Worm (Caenorhabditis elegans) whole organism, early embryonic: ENCODE measurements around the gene sec-24.1.

Experiments
- B0310.2 ChIP-seq: sonication (generic microtip); optimal IDR thresholded peaks from 2 replicates; lab custom pipeline; 2016; ENCODE audit warnings: mild to moderate bottlenecking, missing genetic modification characterization, missing compliant biosample characterization
- F13C5.2 ChIP-seq: sonication (generic microtip); optimal IDR thresholded peaks from 2 replicates; lab custom pipeline; 2017; ENCODE audit warnings: mild to moderate bottlenecking, missing genetic modification characterization, inconsistent platforms, missing compliant biosample characterization
- aly-1 ChIP-seq: sonication (generic microtip); optimal IDR thresholded peaks from 2 replicates; lab custom pipeline; 2016; ENCODE audit warnings: missing genetic modification characterization, missing compliant biosample characterization
- ama-1 ChIP-seq: fragments of 150-350 bp; optimal IDR thresholded peaks from 2 replicates; lab custom pipeline; 2014
- ceh-13 ChIP-seq: fragments of 200-800 bp; sonication (Bioruptor generic); optimal IDR thresholded peaks from 2 replicates; lab custom pipeline; 2018; ENCODE audit warnings: mild to moderate bottlenecking, missing genetic modification characterization, missing compliant biosample characterization
- ceh-36 ChIP-seq: sonication (generic microtip); optimal IDR thresholded peaks from 2 replicates; lab custom pipeline; 2016; ENCODE audit warnings: missing genetic modification characterization, inconsistent platforms, missing compliant biosample characterization
- ets-7 ChIP-seq: sonication (generic microtip); optimal IDR thresholded peaks from 2 replicates; lab custom pipeline; 2016; ENCODE audit warnings: missing genotype, missing genetic modification characterization, missing compliant biosample characterization
- flt-1 ChIP-seq: fragments of 200-800 bp; sonication (Bioruptor generic); IDR thresholded peaks from 2 replicates; pipeline ENCODE4 v1.3.6; 2022; ENCODE audit warnings: missing genetic modification characterization, missing compliant biosample characterization
- hmbx-1 ChIP-seq: sonication (generic microtip); optimal IDR thresholded peaks from 2 replicates; lab custom pipeline; 2016; ENCODE audit warnings: mild to moderate bottlenecking, missing genetic modification characterization, missing compliant biosample characterization
- hmg-4 ChIP-seq: fragments of 200-800 bp; sonication (Bioruptor generic); optimal IDR thresholded peaks from 2 replicates; lab custom pipeline; 2018; ENCODE audit warnings: mild to moderate bottlenecking, missing genetic modification characterization, missing compliant biosample characterization
- hnd-1 ChIP-seq: sonication (generic microtip); optimal IDR thresholded peaks from 2 replicates; lab custom pipeline; 2016; ENCODE audit warnings: missing genetic modification characterization, missing compliant biosample characterization
- pes-1 ChIP-seq: fragments of 200-800 bp; sonication (Bioruptor generic); IDR thresholded peaks from 2 replicates; pipeline ENCODE4 v1.3.6; 2022; ENCODE audit warnings: missing genetic modification reagents, missing genetic modification characterization, missing compliant biosample characterization
- scrt-1 ChIP-seq: fragments of 200-800 bp; sonication (Bioruptor generic); IDR thresholded peaks from 2 replicates; pipeline ENCODE4 v1.3.6; 2022; ENCODE audit warnings: missing genetic modification characterization, missing compliant biosample characterization
- sea-1 ChIP-seq: fragments of 200-800 bp; sonication (Bioruptor generic); conservative IDR thresholded peaks from 2 replicates; pipeline ENCODE4 v1.3.6; 2022; ENCODE audit warnings: missing genetic modification characterization, missing compliant biosample characterization
- tbx-11 ChIP-seq: fragments of 200-800 bp; sonication (Bioruptor generic); IDR thresholded peaks from 2 replicates; pipeline ENCODE4 v1.3.6; 2022; ENCODE audit warnings: missing genetic modification characterization, missing compliant biosample characterization
- tbx-37 ChIP-seq: fragments of 200-800 bp; sonication (Bioruptor generic); conservative IDR thresholded peaks from 2 replicates; pipeline ENCODE4 v1.3.6; 2022; ENCODE audit warnings: missing genetic modification reagents, missing genetic modification characterization, missing compliant biosample characterization
- tra-4 ChIP-seq: sonication (generic microtip); optimal IDR thresholded peaks from 2 replicates; lab custom pipeline; 2017; ENCODE audit warnings: missing genetic modification characterization, missing compliant biosample characterization

sec-24.1 gene

DNA sequence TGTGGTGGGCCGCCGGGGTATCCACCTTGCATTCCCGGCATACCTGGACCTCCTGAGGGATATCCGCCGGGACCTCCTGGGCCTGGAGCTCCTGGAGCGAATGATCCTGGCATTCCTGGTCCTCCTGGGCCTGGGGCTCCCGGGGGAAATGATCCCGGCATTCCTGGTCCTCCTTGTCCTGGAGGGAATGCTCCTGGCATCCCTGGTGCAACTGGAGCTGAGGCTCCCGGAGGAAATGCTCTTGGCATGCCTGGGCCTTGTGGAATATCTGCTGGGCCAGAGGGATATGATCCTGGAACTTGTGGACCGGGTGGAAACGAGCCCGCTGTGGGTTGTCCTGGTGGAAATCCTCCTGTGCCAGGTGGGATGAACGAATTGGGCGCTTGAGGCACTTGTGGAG, 972 bp downstream of the sec-24.1 start:
- TF ChIP-seq aly-1 (tag; lab: Kevin White, UChicago): peak; percentile 33
- no peak for TF ChIP-seq tra-4 (tag; lab: Kevin White, UChicago)

DNA sequence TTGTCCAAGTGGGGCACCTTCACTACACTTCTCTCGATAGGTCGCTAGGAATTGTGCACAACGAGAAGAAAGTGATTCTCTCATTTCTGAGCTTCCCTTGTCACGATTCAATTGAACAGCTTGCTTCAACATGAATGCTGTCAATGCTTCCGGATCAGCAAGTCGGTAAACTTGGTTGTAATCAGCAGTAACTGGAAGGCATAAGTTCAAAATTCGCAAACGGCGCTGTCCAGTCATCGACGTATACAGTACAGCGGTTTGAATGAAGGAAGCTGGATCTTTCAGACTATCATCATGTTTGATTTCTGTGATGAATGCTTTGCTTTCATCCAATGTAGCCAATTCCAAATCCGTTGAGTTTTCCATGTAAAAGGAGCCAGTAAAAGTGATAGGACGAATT, 2.9 kb downstream of the sec-24.1 start:
- no peak for TF ChIP-seq ama-1 (lab: Kevin White, UChicago)
- TF ChIP-seq tra-4 (tag; lab: Kevin White, UChicago): no peak
- no peak for TF ChIP-seq tbx-37 (GFP tag; lab: Robert Waterston, UW)

DNA sequence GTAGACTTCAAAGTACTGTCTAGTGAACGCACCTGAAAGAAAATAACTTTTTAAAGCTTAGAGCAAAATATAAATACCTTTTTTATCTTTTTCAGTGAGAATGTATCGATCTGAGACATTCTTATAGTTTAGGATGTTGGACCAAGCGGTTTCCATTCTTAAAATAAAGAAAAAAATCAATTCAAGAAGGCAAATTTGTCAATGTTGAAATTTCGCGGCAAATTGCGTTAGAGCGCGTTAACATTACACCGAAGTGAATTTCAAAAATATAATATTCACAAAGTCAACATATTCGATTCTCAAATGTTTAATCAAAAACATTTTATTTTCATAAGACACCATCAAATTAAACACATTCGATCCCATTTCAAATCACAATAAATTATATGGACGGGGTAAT, 4.3 kb downstream of the sec-24.1 start, which contains the start of gene F12F6.7:
TSS of gene F12F6.7 (minus strand) at position 157 of the 400 bp plus-strand sequence.
- TF ChIP-seq aly-1 (tag; lab: Kevin White, UChicago): no peak
- no peak for TF ChIP-seq tbx-11 (GFP tag; lab: Robert Waterston, UW)
- no peak for TF ChIP-seq ets-7 (tag; lab: Kevin White, UChicago)
- no peak for TF ChIP-seq hnd-1 (tag; lab: Kevin White, UChicago)
- TF ChIP-seq flt-1 (GFP tag; lab: Robert Waterston, UW): no peak
- TF ChIP-seq tbx-37 (GFP tag; lab: Robert Waterston, UW): no peak

DNA sequence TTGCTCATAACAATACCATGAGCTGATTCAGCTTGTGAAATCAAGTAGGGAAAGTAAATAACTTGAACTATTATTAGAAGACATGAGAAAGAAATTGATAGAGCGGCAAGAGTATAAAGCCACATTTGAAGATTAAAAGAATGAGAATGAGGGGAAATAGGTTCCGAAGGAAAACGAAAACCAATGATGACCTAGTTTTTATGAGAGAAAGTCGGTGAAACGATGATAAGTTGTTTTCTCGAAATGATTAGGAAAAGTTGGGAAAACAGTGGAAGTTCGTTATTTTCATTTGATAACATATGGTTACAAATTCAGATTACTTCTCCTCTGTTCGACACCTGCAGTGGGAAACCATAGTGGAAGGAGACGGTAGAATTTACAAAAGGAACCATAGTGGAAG, 14.2 kb downstream of the sec-24.1 start, which contains the start of gene col-128:
TSS of gene col-128 (minus strand) at position 148 of the 400 bp plus-strand sequence.
- TF ChIP-seq ceh-13 (GFP tag; lab: Kevin White, UChicago) (no peak), tbx-11 (GFP tag; lab: Robert Waterston, UW) (no peak), hnd-1 (tag; lab: Kevin White, UChicago) (no peak), ama-1 (lab: Kevin White, UChicago) (no peak), hmbx-1 (tag; lab: Kevin White, UChicago) (no peak), sea-1 (GFP tag; lab: Robert Waterston, UW) (no peak), ceh-36 (tag; lab: Kevin White, UChicago) (no peak), tra-4 (tag; lab: Kevin White, UChicago) (no peak)

- TF ChIP-seq flt-1 (GFP tag; lab: Robert Waterston, UW) (peak; percentile 86), aly-1 (tag; lab: Kevin White, UChicago) (peak; percentile 91), pes-1 (GFP tag; lab: Robert Waterston, UW) (peak; percentile 91), tbx-11 (GFP tag; lab: Robert Waterston, UW) (peak; percentile 87), F13C5.2 (tag; lab: Kevin White, UChicago) (peak; percentile 89), ama-1 (lab: Kevin White, UChicago) (no peak), tbx-37 (GFP tag; lab: Robert Waterston, UW) (peak; percentile 80), scrt-1 (GFP tag; lab: Robert Waterston, UW) (peak; percentile 94), hmbx-1 (tag; lab: Kevin White, UChicago) (peak; percentile 55), ceh-13 (GFP tag; lab: Kevin White, UChicago) (peak; percentile 89), hnd-1 (tag; lab: Kevin White, UChicago) (peak; percentile 79), B0310.2 (tag; lab: Kevin White, UChicago) (peak; percentile 87), tra-4 (tag; lab: Kevin White, UChicago) (peak; percentile 63), hmg-4 (GFP tag; lab: Kevin White, UChicago) (peak; percentile 92), ceh-36 (tag; lab: Kevin White, UChicago) (no peak), sea-1 (GFP tag; lab: Robert Waterston, UW) (peak; percentile 86), ets-7 (tag; lab: Kevin White, UChicago) (peak; percentile 65)
These were observed 16.3 kb downstream of the sec-24.1 start for ce11 chrIV:11549694-11550093.

- no peak for TF ChIP-seq ets-7 (tag; lab: Kevin White, UChicago)
- no peak for TF ChIP-seq B0310.2 (tag; lab: Kevin White, UChicago)
- no peak for TF ChIP-seq sea-1 (GFP tag; lab: Robert Waterston, UW)
- TF ChIP-seq hmg-4 (GFP tag; lab: Kevin White, UChicago): no peak
- TF ChIP-seq tra-4 (tag; lab: Kevin White, UChicago): no peak
- TF ChIP-seq aly-1 (tag; lab: Kevin White, UChicago): no peak
- TF ChIP-seq flt-1 (GFP tag; lab: Robert Waterston, UW): no peak
- TF ChIP-seq hmbx-1 (tag; lab: Kevin White, UChicago): no peak
These were observed 17.3 kb downstream of the sec-24.1 start, which contains the start of gene M04B2.7 for ce11 chrIV:11548671-11549070. Gene M04B2.7 (minus strand): TSS chrIV:11548771.

DNA sequence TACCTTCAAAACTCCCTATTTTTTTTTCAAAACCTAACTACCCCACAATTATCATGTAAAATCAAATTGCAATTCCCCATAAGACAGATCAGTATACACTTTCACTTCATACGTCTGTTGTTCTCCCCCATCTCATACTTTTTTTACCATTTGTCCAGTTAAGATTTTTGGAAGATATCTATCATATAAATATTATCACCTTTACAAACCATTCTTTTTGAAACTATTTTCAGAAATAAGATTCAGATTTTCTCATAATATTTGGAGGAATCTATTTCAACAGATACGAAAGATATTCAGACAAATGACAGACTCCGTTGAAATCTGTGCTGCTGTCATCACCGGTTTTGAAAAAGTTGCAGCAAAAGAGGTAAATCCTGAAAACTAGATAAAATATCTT, 38.2 kb downstream of the sec-24.1 start, which contains the start of gene M04B2.2:
TSS of gene M04B2.2 (plus strand) at position 301 of the 400 bp plus-strand sequence.
- TF ChIP-seq ama-1 (lab: Kevin White, UChicago) (no peak), ets-7 (tag; lab: Kevin White, UChicago) (no peak), pes-1 (GFP tag; lab: Robert Waterston, UW) (no peak), F13C5.2 (tag; lab: Kevin White, UChicago) (no peak), scrt-1 (GFP tag; lab: Robert Waterston, UW) (no peak)

DNA sequence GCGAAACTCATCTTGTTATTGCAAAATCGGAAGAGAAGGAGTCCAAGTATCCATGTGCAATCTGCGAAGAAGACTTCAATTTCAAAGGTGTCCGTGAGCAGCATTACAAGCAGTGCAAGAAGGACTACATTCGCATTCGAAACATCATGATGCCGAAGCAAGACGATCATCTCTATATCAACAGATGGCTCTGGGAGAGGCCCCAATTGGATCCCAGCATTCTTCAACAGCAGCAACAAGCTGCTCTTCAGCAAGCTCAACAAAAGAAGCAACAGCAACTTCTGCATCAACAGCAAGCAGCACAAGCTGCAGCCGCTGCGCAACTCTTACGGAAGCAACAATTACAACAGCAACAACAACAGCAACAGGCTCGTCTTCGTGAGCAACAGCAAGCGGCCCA, 39.8 kb downstream of the sec-24.1 start:
- TF ChIP-seq pes-1 (GFP tag; lab: Robert Waterston, UW) (no peak), hmg-4 (GFP tag; lab: Kevin White, UChicago) (no peak), scrt-1 (GFP tag; lab: Robert Waterston, UW) (no peak), F13C5.2 (tag; lab: Kevin White, UChicago) (no peak), sea-1 (GFP tag; lab: Robert Waterston, UW) (no peak), tbx-11 (GFP tag; lab: Robert Waterston, UW) (no peak), tbx-37 (GFP tag; lab: Robert Waterston, UW) (no peak), B0310.2 (tag; lab: Kevin White, UChicago) (no peak), tra-4 (tag; lab: Kevin White, UChicago) (no peak), ets-7 (tag; lab: Kevin White, UChicago) (no peak), flt-1 (GFP tag; lab: Robert Waterston, UW) (no peak), aly-1 (tag; lab: Kevin White, UChicago) (no peak), ceh-13 (GFP tag; lab: Kevin White, UChicago) (no peak), ceh-36 (tag; lab: Kevin White, UChicago) (no peak), hmbx-1 (tag; lab: Kevin White, UChicago) (no peak), hnd-1 (tag; lab: Kevin White, UChicago) (no peak)
